Worm (Caenorhabditis elegans): Measurements from ENCODE around the gene nhr-116.

Gene nhr-116

DNA sequence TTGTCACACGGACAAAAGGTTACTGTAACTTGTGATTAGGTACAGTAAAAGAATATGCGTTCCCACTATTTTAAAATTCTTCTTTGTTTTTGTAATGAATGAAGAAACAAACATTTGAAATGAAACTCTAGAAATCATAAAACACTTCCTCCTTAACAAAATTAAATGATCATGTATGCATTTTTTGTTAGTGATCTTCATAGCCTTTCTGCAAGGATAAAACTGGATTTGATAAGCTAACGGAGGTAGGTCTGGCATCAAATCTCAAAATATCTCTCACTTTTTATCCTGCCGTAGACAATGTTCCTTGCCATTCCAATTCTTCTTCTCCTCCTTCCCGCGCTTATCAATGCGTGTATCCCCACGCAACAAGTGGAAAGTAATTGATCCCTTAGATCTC lies 39.5 kb downstream of the nhr-116 start, which contains the start of gene clec-238:
TSS of gene clec-238 (plus strand) at position 301 of the 400 bp plus-strand sequence.
- TF ChIP-seq W03F9.2 (tag; optimal IDR thresholded peaks at IDR 0.05) (no peak), dao-5 (tag; optimal IDR thresholded peaks at IDR 0.05) (no peak), him-1 (tag; optimal IDR thresholded peaks at IDR 0.05) (no peak)

DNA sequence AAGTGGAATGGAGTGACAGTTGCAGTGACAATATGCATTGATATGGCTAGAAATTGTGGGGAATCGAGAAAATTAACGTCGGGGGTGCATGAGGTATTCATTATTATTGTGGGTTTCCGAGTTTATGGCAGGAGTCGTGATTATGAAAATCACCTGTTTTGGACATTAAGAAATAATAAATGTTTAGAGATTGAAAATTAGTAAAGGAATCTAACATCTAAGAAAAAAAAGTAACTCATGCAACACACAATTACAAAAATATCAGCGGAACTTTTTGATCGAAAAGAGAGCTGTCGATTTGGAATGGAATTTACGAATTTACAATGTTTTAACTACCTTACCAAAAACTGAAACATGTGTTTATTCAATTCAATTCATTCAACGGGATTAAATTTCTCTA lies 42.7 kb downstream of the nhr-116 start, which contains the start of gene srh-206:
TSS of gene srh-206 (minus strand) at position 101 of the 400 bp plus-strand sequence.
- TF ChIP-seq W03F9.2 (tag; optimal IDR thresholded peaks at IDR 0.05): no peak
- no peak for TF ChIP-seq dao-5 (tag; optimal IDR thresholded peaks at IDR 0.05)
- no peak for TF ChIP-seq him-1 (tag; optimal IDR thresholded peaks at IDR 0.05)

DNA sequence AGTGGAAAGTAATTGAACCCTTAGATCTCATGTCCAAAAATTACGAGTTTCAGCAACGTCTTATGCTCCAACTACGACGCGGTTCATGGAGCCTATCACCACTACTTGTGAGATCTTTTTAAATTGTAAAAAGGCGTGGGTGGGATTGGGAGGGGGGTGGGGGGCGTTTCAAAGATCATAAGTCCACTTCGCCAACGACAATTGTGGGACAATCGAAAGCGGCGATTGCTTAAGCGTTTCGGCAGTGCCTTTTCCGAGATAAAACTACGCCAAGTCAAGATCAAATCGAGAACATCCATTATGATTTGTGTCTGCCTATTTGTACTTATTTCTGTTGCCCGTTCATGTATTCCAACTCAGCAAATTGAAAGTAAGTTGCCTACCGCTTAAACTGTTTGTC lies 44.2 kb downstream of the nhr-116 start, which contains the start of gene clec-239:
TSS of gene clec-239 (plus strand) at position 301 of the 400 bp plus-strand sequence.
- no peak for TF ChIP-seq dao-5 (tag; optimal IDR thresholded peaks at IDR 0.05)
- TF ChIP-seq him-1 (tag; optimal IDR thresholded peaks at IDR 0.05): no peak
- TF ChIP-seq W03F9.2 (tag; optimal IDR thresholded peaks at IDR 0.05): no peak

DNA sequence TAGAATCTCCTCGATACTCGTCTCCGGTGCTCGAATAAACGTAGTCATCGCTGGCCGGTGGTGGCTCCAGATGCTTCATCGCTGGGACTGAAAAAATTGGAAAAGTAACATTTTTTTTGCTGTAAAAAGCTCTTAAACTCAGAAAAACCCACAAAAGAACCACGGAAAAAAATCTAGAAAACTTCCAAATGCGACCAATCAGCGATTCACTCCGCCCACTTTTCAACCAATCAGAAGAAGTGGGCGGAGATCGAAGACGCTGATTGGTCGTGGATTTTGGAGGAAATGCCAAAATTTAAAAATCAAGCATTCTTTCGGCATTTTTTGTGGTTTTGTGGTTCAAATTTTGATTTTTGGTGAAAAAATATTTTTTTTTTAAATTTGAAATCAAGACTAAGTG lies 46.9 kb downstream of the nhr-116 start:
- TF ChIP-seq him-1 (tag; optimal IDR thresholded peaks at IDR 0.05) (no peak), dao-5 (tag; optimal IDR thresholded peaks at IDR 0.05) (no peak), W03F9.2 (tag; optimal IDR thresholded peaks at IDR 0.05) (no peak)

Data from whole organism, L4/young adult.